Fruit fly (Drosophila melanogaster) whole organism, embryonic: Measurements from ENCODE around the gene AstC.

Source experiments
- Atf-2 ChIP-seq: fragments of 200-800 bp; sonication (Bioruptor generic); optimal IDR thresholded peaks from 2 replicates; lab custom pipeline; 2016; ENCODE audit warnings: missing biosample characterization, missing genetic modification characterization
- B-H1 ChIP-seq: fragments of 200-800 bp; sonication (Bioruptor generic); IDR thresholded peaks from 3 replicates; pipeline ENCODE4 v1.3.6; 2022; ENCODE audit warnings: missing biosample characterization, missing genetic modification characterization
- Bgb ChIP-seq: fragments of 200-800 bp; sonication (Bioruptor generic); IDR thresholded peaks from 2 replicates; pipeline ENCODE4 v1.3.6; 2022; ENCODE audit warnings: missing biosample characterization, missing genetic modification characterization; ENCODE audit not compliant: partially characterized antibody
- Blimp-1 ChIP-seq: fragments of 200-800 bp; sonication (Bioruptor generic); optimal IDR thresholded peaks from 3 replicates; lab custom pipeline; 2018; ENCODE audit warnings: missing biosample characterization, missing genetic modification characterization, mild to moderate bottlenecking, moderate library complexity, missing genetic modification reagents
- BtbVII ChIP-seq: fragments of 200-800 bp; sonication (Bioruptor generic); optimal IDR thresholded peaks from 3 replicates; lab custom pipeline; 2017; ENCODE audit warnings: missing biosample characterization, mild to moderate bottlenecking, missing genetic modification characterization
- C15 ChIP-seq: fragments of 200-800 bp; sonication (Bioruptor generic); IDR thresholded peaks from 3 replicates; pipeline ENCODE4 v1.3.6; 2022; ENCODE audit warnings: missing biosample characterization, missing genetic modification characterization
- CG10959 ChIP-seq: fragments of 200-800 bp; sonication (Bioruptor generic); IDR thresholded peaks from 2 replicates; pipeline ENCODE4 v1.3.6; 2022; ENCODE audit warnings: missing biosample characterization, missing genetic modification characterization
- CG11398 ChIP-seq: fragments of 200-800 bp; sonication (Bioruptor generic); optimal IDR thresholded peaks from 2 replicates; lab custom pipeline; 2016; ENCODE audit warnings: missing biosample characterization, missing genetic modification characterization
- CG14667 ChIP-seq: fragments of 200-800 bp; sonication (Bioruptor generic); IDR thresholded peaks from 2 replicates; pipeline ENCODE4 v1.3.6; 2022; ENCODE audit warnings: missing biosample characterization, missing genetic modification characterization
- CG17829 ChIP-seq: fragments of 200-800 bp; optimal IDR thresholded peaks from 2 replicates; lab custom pipeline; 2019; ENCODE audit warnings: missing biosample characterization, mild to moderate bottlenecking, missing genetic modification characterization, moderate library complexity
- CG1792 ChIP-seq: fragments of 200-800 bp; sonication (Bioruptor generic); optimal IDR thresholded peaks from 2 replicates; lab custom pipeline; 2016; ENCODE audit warnings: missing biosample characterization, missing genetic modification characterization
- CG18262 ChIP-seq: fragments of 200-800 bp; optimal IDR thresholded peaks from 3 replicates; lab custom pipeline; 2019; ENCODE audit warnings: missing biosample characterization, mild to moderate bottlenecking, missing genetic modification characterization, moderate library complexity
- CG2678 ChIP-seq: fragments of 200-800 bp; sonication (Bioruptor generic); optimal IDR thresholded peaks from 3 replicates; lab custom pipeline; 2019; ENCODE audit warnings: missing biosample characterization, mild to moderate bottlenecking, missing genetic modification characterization, moderate library complexity
- CG30431 ChIP-seq: fragments of 200-800 bp; sonication (Bioruptor generic); optimal IDR thresholded peaks from 2 replicates; lab custom pipeline; 2017; ENCODE audit warnings: missing biosample characterization, missing genetic modification characterization
- CG33557 ChIP-seq: fragments of 200-800 bp; sonication (Bioruptor generic); optimal IDR thresholded peaks from 2 replicates; lab custom pipeline; 2019; ENCODE audit warnings: missing biosample characterization, mild to moderate bottlenecking, missing genetic modification characterization, moderate library complexity
- CG7556 ChIP-seq: fragments of 200-800 bp; sonication (Bioruptor generic); optimal IDR thresholded peaks from 2 replicates; lab custom pipeline; 2017; ENCODE audit warnings: missing biosample characterization, mild to moderate bottlenecking, missing genetic modification characterization
- CG7963 ChIP-seq: fragments of 200-800 bp; sonication (Bioruptor generic); IDR thresholded peaks from 3 replicates; pipeline ENCODE4 v1.3.6; 2022; ENCODE audit warnings: missing biosample characterization, missing genetic modification characterization; ENCODE audit not compliant: partially characterized antibody
- CG9437 ChIP-seq: fragments of 200-800 bp; sonication (Bioruptor generic); optimal IDR thresholded peaks from 2 replicates; lab custom pipeline; 2018; ENCODE audit warnings: missing biosample characterization, mild to moderate bottlenecking, missing genetic modification characterization
- CG9727 ChIP-seq: fragments of 200-800 bp; sonication (Bioruptor generic); optimal IDR thresholded peaks from 3 replicates; lab custom pipeline; 2017; ENCODE audit warnings: missing biosample characterization, mild to moderate bottlenecking, missing genetic modification characterization
- Dad ChIP-seq: fragments of 200-800 bp; sonication (Bioruptor generic); optimal IDR thresholded peaks from 3 replicates; lab custom pipeline; 2016; ENCODE audit warnings: missing biosample characterization, missing genetic modification characterization
- Dll ChIP-seq: fragments of 200-800 bp; sonication (Bioruptor generic); IDR thresholded peaks from 4 replicates; pipeline ENCODE4 v1.3.6; 2022; ENCODE audit warnings: missing biosample characterization, missing genetic modification characterization; ENCODE audit not compliant: partially characterized antibody
- Doc2 ChIP-seq: fragments of 200-800 bp; sonication (Bioruptor generic); IDR thresholded peaks from 2 replicates; pipeline ENCODE4 v1.3.6; 2022; ENCODE audit warnings: missing biosample characterization, missing genetic modification characterization
- HHEX ChIP-seq: fragments of 200-800 bp; sonication (Bioruptor generic); optimal IDR thresholded peaks from 3 replicates; lab custom pipeline; 2017; ENCODE audit warnings: missing biosample characterization, mild to moderate bottlenecking, missing genetic modification characterization, missing genetic modification reagents
- Hand ChIP-seq: fragments of 200-800 bp; sonication (Bioruptor generic); optimal IDR thresholded peaks from 2 replicates; lab custom pipeline; 2017; ENCODE audit warnings: mild to moderate bottlenecking, missing biosample characterization, missing genetic modification reagents, missing genetic modification characterization
- Mad ChIP-seq: fragments of 200-800 bp; sonication (Bioruptor generic); optimal IDR thresholded peaks from 2 replicates; lab custom pipeline; 2016; ENCODE audit warnings: missing biosample characterization, missing genetic modification characterization
- Med ChIP-seq: fragments of 200-800 bp; sonication (Bioruptor generic); peaks from one replicate; lab custom pipeline; 2016; ENCODE audit warnings: missing biosample characterization, missing genetic modification characterization, mild to moderate bottlenecking, inconsistent platforms, moderate library complexity
- Stat92E ChIP-seq, 3 experiments: fragments of >200 bp in 2 of 3; fragments of 200-800 bp in 1 of 3; sonication (Bioruptor generic) in 1 of 3; optimal IDR thresholded peaks; 2 replicates each; lab custom pipeline; 2017 to 2019; ENCODE audit warnings: missing biosample characterization in 3 of 3, missing genetic modification characterization in 3 of 3, mild to moderate bottlenecking in 1 of 3, moderate library complexity in 1 of 3
- Tbp ChIP-seq: fragments of >200 bp; optimal IDR thresholded peaks from 2 replicates; lab custom pipeline; 2018; ENCODE audit warnings: missing biosample characterization, missing genetic modification characterization
- abd-A ChIP-seq: fragments of 200-800 bp; sonication (Bioruptor generic); optimal IDR thresholded peaks from 3 replicates; lab custom pipeline; 2019; ENCODE audit warnings: missing biosample characterization, mild to moderate bottlenecking, missing genetic modification characterization, moderate library complexity
- amos ChIP-seq: fragments of 200-800 bp; sonication (Bioruptor generic); IDR thresholded peaks from 2 replicates; pipeline ENCODE4 v1.3.6; 2022; ENCODE audit warnings: missing biosample characterization, missing genetic modification characterization; ENCODE audit not compliant: partially characterized antibody
- ara ChIP-seq: fragments of 200-800 bp; sonication (Bioruptor generic); IDR thresholded peaks from 2 replicates; pipeline ENCODE4 v1.3.6; 2022; ENCODE audit warnings: missing biosample characterization, missing genetic modification characterization
- crol ChIP-seq: fragments of 200-800 bp; sonication (Bioruptor generic); IDR thresholded peaks from 2 replicates; pipeline ENCODE4 v1.3.6; 2022; ENCODE audit warnings: missing biosample characterization, missing genetic modification characterization
- danr ChIP-seq: fragments of 200-800 bp; sonication (Bioruptor generic); IDR thresholded peaks from 2 replicates; pipeline ENCODE4 v1.3.6; 2022; ENCODE audit warnings: missing biosample characterization, missing genetic modification characterization
- disco-r ChIP-seq: fragments of 200-800 bp; sonication (Bioruptor generic); optimal IDR thresholded peaks from 2 replicates; lab custom pipeline; 2016; ENCODE audit warnings: missing biosample characterization, missing genetic modification characterization
- dpn ChIP-seq, 2 experiments: fragments of 200-800 bp; sonication (Bioruptor generic); optimal IDR thresholded peaks; 3 replicates each; lab custom pipeline; 2016; ENCODE audit warnings: missing biosample characterization in 2 of 2, missing genetic modification characterization in 2 of 2
- gcm ChIP-seq: fragments of 200-800 bp; sonication (Bioruptor generic); optimal IDR thresholded peaks from 2 replicates; lab custom pipeline; 2019; ENCODE audit warnings: missing biosample characterization, mild to moderate bottlenecking, missing genetic modification characterization, moderate library complexity
- hbn ChIP-seq: fragments of 200-800 bp; sonication (Bioruptor generic); IDR thresholded peaks from 2 replicates; pipeline ENCODE4 v1.3.6; 2022; ENCODE audit warnings: missing biosample characterization, missing genetic modification characterization; ENCODE audit not compliant: partially characterized antibody
- jigr1 ChIP-seq: fragments of 200-800 bp; sonication (Bioruptor generic); IDR thresholded peaks from 3 replicates; pipeline ENCODE4 v1.3.6; 2022; ENCODE audit warnings: missing biosample characterization, missing genetic modification characterization
- jing ChIP-seq: fragments of 200-800 bp; sonication (Bioruptor generic); optimal IDR thresholded peaks from 2 replicates; lab custom pipeline; 2018; ENCODE audit warnings: missing biosample characterization, mild to moderate bottlenecking, missing genetic modification characterization
- jumu ChIP-seq: fragments of 200-800 bp; sonication (Bioruptor generic); optimal IDR thresholded peaks from 3 replicates; lab custom pipeline; 2016; ENCODE audit warnings: missing biosample characterization, missing genetic modification characterization
- lbe ChIP-seq: fragments of 200-800 bp; sonication (Bioruptor generic); optimal IDR thresholded peaks from 2 replicates; lab custom pipeline; 2016; ENCODE audit warnings: missing biosample characterization, mild to moderate bottlenecking, missing genetic modification characterization
- nerfin-2 ChIP-seq: fragments of 200-800 bp; sonication (Bioruptor generic); IDR thresholded peaks from 2 replicates; pipeline ENCODE4 v1.3.6; 2022; ENCODE audit warnings: missing biosample characterization, missing genetic modification characterization; ENCODE audit not compliant: partially characterized antibody
- otp ChIP-seq: fragments of 200-800 bp; sonication (Bioruptor generic); IDR thresholded peaks from 3 replicates; pipeline ENCODE4, ENCODE4 v1.3.6; 2022; ENCODE audit warnings: missing biosample characterization, missing genetic modification characterization
- p53 ChIP-seq: fragments of 200-800 bp; sonication (Bioruptor generic); optimal IDR thresholded peaks from 2 replicates; lab custom pipeline; 2016; ENCODE audit warnings: missing biosample characterization, missing genetic modification characterization
- pb ChIP-seq: fragments of 200-800 bp; sonication (Bioruptor generic); optimal IDR thresholded peaks from 3 replicates; lab custom pipeline; 2016; ENCODE audit warnings: missing biosample characterization, missing genetic modification characterization
- peb ChIP-seq: fragments of 200-800 bp; sonication (Bioruptor generic); IDR thresholded peaks from 2 replicates; pipeline ENCODE4 v1.3.6; 2022; ENCODE audit warnings: missing biosample characterization, missing genetic modification characterization
- schlank ChIP-seq: fragments of 200-800 bp; sonication (Bioruptor generic); optimal IDR thresholded peaks from 2 replicates; lab custom pipeline; 2018; ENCODE audit warnings: missing biosample characterization, mild to moderate bottlenecking, missing genetic modification characterization
- sug ChIP-seq: fragments of 200-800 bp; optimal IDR thresholded peaks from 2 replicates; lab custom pipeline; 2019; ENCODE audit warnings: missing biosample characterization, mild to moderate bottlenecking, missing genetic modification characterization, moderate library complexity
- trh ChIP-seq: fragments of 200-800 bp; sonication (Bioruptor generic); optimal IDR thresholded peaks from 2 replicates; lab custom pipeline; 2016; ENCODE audit warnings: missing biosample characterization, missing genetic modification characterization
- unpg ChIP-seq: fragments of 200-800 bp; sonication (Bioruptor generic); optimal IDR thresholded peaks from 3 replicates; lab custom pipeline; 2018; ENCODE audit warnings: missing biosample characterization, mild to moderate bottlenecking, missing genetic modification characterization, moderate library complexity
- zen ChIP-seq: fragments of 200-800 bp; sonication (Bioruptor generic); optimal IDR thresholded peaks from 3 replicates; lab custom pipeline; 2018; ENCODE audit warnings: missing biosample characterization, mild to moderate bottlenecking, missing genetic modification characterization, moderate library complexity

The AstC gene

DNA sequence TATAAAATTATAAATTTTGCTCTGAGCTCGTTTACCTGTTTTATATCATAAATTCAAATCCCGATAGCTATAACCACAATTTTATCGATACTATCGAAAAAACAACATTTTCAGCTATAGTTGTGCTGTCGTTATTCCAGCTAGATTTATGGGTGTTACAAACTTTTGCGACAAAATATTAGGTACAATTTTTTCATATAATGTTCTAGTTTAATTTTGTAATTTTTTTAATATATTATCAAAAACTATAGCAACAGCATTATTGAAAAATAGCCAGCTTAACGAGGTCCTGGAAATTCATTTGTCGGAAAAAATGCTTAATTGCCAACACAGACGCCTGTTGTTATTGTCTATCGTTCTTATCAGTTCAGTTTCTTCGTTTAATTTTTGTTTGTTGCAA, 9.9 kb upstream of the AstC start, which contains the start of gene Wdr59 (continued):
- TF ChIP-seq peb (GFP tag; lab: Robert Waterston, UW), result no peak
- TF ChIP-seq amos (GFP tag; lab: Robert Waterston, UW), result peak; percentile 58; the same call in 1 of the 2 replicates
- TF ChIP-seq Stat92E (GFP tag; optimal IDR thresholded peaks at IDR 0.05; lab: Kevin White, UChicago), result no peak
- no peak for TF ChIP-seq CG9727 (GFP tag; lab: Kevin White, UChicago)
- TF ChIP-seq Blimp-1 (GFP tag; lab: Kevin White, UChicago), result no peak
- no peak for TF ChIP-seq BtbVII (GFP tag; lab: Kevin White, UChicago)
- TF ChIP-seq pb (GFP tag; lab: Kevin White, UChicago), result no peak
- TF ChIP-seq HHEX (GFP tag; lab: Kevin White, UChicago), result no peak
- peak; percentile 66 for TF ChIP-seq CG17829
- TF ChIP-seq nerfin-2 (GFP tag; lab: Robert Waterston, UW), result peak; percentile 34; the same call in 1 of the 2 replicates
- no peak for TF ChIP-seq jumu (GFP tag; lab: Kevin White, UChicago)
- TF ChIP-seq CG11398 (GFP tag; lab: Kevin White, UChicago), result no peak
- TF ChIP-seq CG9437 (GFP tag; lab: Kevin White, UChicago), result no peak
- TF ChIP-seq Mad (GFP tag; lab: Kevin White, UChicago), result peak; percentile 22
- no peak for TF ChIP-seq danr (GFP tag; lab: Robert Waterston, UW)
- no peak for TF ChIP-seq jigr1 (GFP tag; lab: Robert Waterston, UW)
- TF ChIP-seq B-H1, result no peak
- TF ChIP-seq Tbp (GFP tag; lab: Kevin White, UChicago), result no peak
- peak; percentile 22 to 50 for TF ChIP-seq dpn (GFP tag; optimal IDR thresholded peaks at IDR 0.05; lab: Kevin White, UChicago)
- TF ChIP-seq CG33557 (GFP tag; lab: Kevin White, UChicago), result no peak
- no peak for TF ChIP-seq CG14667 (GFP tag; lab: Robert Waterston, UW)
- no peak for TF ChIP-seq CG2678 (tag; lab: Kevin White, UChicago)
- no peak for TF ChIP-seq Dad
- TF ChIP-seq schlank, result no peak
- no peak for TF ChIP-seq jing (GFP tag; lab: Kevin White, UChicago)
- no peak for TF ChIP-seq trh (GFP tag; lab: Kevin White, UChicago)
- TF ChIP-seq Dll, result peak; percentile 89; the same call in 3 of the 4 replicates
- no peak for TF ChIP-seq unpg (GFP tag; lab: Kevin White, UChicago)
- no peak for TF ChIP-seq CG18262 (tag; lab: Kevin White, UChicago)
- TF ChIP-seq lbe (GFP tag; lab: Kevin White, UChicago), result no peak
- no peak for TF ChIP-seq Atf-2 (GFP tag; lab: Kevin White, UChicago)
- no peak for TF ChIP-seq CG7556 (GFP tag; lab: Kevin White, UChicago)
- no peak for TF ChIP-seq disco-r
- TF ChIP-seq sug (tag; lab: Kevin White, UChicago), result no peak
- no peak for TF ChIP-seq ara (GFP tag; lab: Robert Waterston, UW)
- peak; percentile 77 for TF ChIP-seq hbn (GFP tag; lab: Robert Waterston, UW)
- TF ChIP-seq CG7963, result 0 out of 3 replicates have a peak, but pooled peaks have one; percentile 48
- no peak for TF ChIP-seq CG1792 (GFP tag; lab: Kevin White, UChicago)
- peak; percentile 62; the same call in 1 of the 2 replicates for TF ChIP-seq Bgb
- peak; percentile 33 for TF ChIP-seq Med
- TF ChIP-seq Doc2 (GFP tag; lab: Robert Waterston, UW), result no peak
- TF ChIP-seq CG10959 (GFP tag; lab: Robert Waterston, UW), result no peak
- TF ChIP-seq Hand (GFP tag; lab: Kevin White, UChicago), result no peak
- no peak for TF ChIP-seq gcm
- TF ChIP-seq C15 (GFP tag; lab: Robert Waterston, UW), result no peak
- no peak for TF ChIP-seq CG30431
- TF ChIP-seq p53 (GFP tag; lab: Kevin White, UChicago), result no peak
- peak; percentile 42 for TF ChIP-seq zen (tag; lab: Kevin White, UChicago)
- no peak for TF ChIP-seq crol (GFP tag; lab: Robert Waterston, UW)
- TF ChIP-seq abd-A (tag; lab: Kevin White, UChicago), result no peak
- no peak for TF ChIP-seq otp (GFP tag; lab: Robert Waterston, UW)
